Fruit fly (Drosophila melanogaster) whole organism: ENCODE measurements around the gene CG31431.

Source experiments
- CG8478 ChIP-seq: fragments of >200 bp; optimal IDR thresholded peaks from 2 replicates; lab custom pipeline; 2018; ENCODE audit warnings: inconsistent platforms
- Dll ChIP-seq: fragments of >200 bp; optimal IDR thresholded peaks from 2 replicates; lab custom pipeline; 2017
- EcR ChIP-seq, 2 experiments: fragments of >200 bp; optimal IDR thresholded peaks; 2 replicates each; lab custom pipeline; 2017; ENCODE audit warnings: missing biosample characterization in 2 of 2, missing genetic modification characterization in 2 of 2, missing genetic modification reagents in 2 of 2
- pan ChIP-seq: fragments of >200 bp; optimal IDR thresholded peaks from 2 replicates; lab custom pipeline; 2017
- psq ChIP-seq: fragments of >200 bp; optimal IDR thresholded peaks from 2 replicates; lab custom pipeline; 2017
- usp ChIP-seq: fragments of >200 bp; optimal IDR thresholded peaks from 2 replicates; lab custom pipeline; 2017; ENCODE audit warnings: missing biosample characterization, missing genetic modification characterization, mixed read lengths

CG31431 gene

dm6 chr3R:21874982-21875466 lies 4.5 kb downstream of the CG31431 start, which contains the start of gene CG6656:
Gene CG6656, plus strand, starts transcription at chr3R:21875293.
- TF ChIP-seq Dll (lab: Kevin White, UChicago) (no peak), pan (peak; percentile 72), usp (no peak), CG8478 (lab: Kevin White, UChicago) (peak; percentile 68), psq (no peak), EcR (GFP tag; optimal IDR thresholded peaks at IDR 0.05; lab: Kevin White, UChicago) (no peak)

- no peak for TF ChIP-seq EcR (GFP tag; optimal IDR thresholded peaks at IDR 0.05; lab: Kevin White, UChicago)
- TF ChIP-seq Dll (lab: Kevin White, UChicago) = no peak
- TF ChIP-seq pan = no peak
Measured at dm6 chr3R:21877636-21878035, 7.2 kb downstream of the CG31431 start, which contains the start of gene P5CDh2. Gene P5CDh2, plus strand, starts transcription at chr3R:21877936.

- no peak for TF ChIP-seq EcR (GFP tag; optimal IDR thresholded peaks at IDR 0.05; lab: Kevin White, UChicago)
- no peak for TF ChIP-seq psq
- TF ChIP-seq pan = no peak
- no peak for TF ChIP-seq CG8478 (lab: Kevin White, UChicago)
- TF ChIP-seq usp = no peak
- TF ChIP-seq Dll (lab: Kevin White, UChicago) = no peak
Measured at dm6 chr3R:21878473-21878872, 8.0 kb downstream of the CG31431 start, which contains the start of gene CG34148. Gene CG34148, minus strand, starts transcription at chr3R:21878686.

- TF ChIP-seq usp (no peak), psq (no peak), Dll (lab: Kevin White, UChicago) (no peak), CG8478 (lab: Kevin White, UChicago) (no peak), EcR (GFP tag; optimal IDR thresholded peaks at IDR 0.05; lab: Kevin White, UChicago) (no peak), pan (no peak)
Measured at dm6 chr3R:21880510-21880909, 10.0 kb downstream of the CG31431 start, which contains the start of gene CG31465. Gene CG31465, plus strand, starts transcription at chr3R:21880810.

DNA sequence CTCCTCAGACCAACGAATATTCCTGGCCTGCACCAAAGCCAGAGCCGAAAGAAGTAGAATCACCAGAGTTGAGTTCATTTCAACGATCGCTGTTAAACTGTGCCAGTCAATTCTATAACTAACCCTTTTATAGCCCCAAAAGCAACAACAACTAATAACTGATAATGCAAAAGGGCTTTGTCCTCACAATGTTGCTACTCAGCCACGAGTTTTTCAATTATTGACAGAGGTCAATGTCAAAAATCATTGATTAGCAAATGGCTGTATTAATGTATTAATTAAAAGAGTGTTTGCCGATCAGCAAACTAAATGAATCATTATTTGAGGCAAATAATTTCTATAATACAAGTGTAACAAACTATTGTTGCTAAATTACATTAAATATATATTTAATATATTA lies 13.9 kb downstream of the CG31431 start, which contains the start of gene fit:
Gene fit, minus strand, starts transcription at position 101 of the 400 bp plus-strand sequence.
- TF ChIP-seq pan (no peak), psq (no peak), usp (no peak), Dll (lab: Kevin White, UChicago) (no peak), EcR (GFP tag; optimal IDR thresholded peaks at IDR 0.05; lab: Kevin White, UChicago) (no peak)

DNA sequence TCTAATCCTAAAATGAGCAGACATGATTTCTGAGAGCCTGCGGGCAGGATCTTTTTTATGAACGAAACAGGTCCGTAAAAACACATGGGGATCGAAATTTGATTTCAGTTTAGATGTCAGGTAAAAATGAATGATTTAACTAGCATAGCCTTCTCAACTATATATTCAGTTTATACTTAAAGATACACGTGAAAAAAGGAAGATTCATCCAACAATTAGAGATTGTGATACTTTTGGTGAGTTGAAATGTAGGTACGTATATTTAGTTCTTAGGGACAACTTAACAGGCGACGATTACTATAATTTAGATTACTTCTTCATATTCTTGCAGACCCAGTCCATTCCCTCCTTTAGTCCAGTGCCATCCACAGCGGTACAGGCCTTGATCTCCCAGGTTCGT lies 15.0 kb downstream of the CG31431 start, which contains the start of gene CG17819:
Gene CG17819, minus strand, starts transcription at position 101 of the 400 bp plus-strand sequence.
- TF ChIP-seq EcR (GFP tag; optimal IDR thresholded peaks at IDR 0.05; lab: Kevin White, UChicago) = no peak

dm6 chr3R:21886861-21887587 lies 16.5 kb downstream of the CG31431 start, which contains the start of the genes CG6678 and dnd:
Gene CG6678, plus strand, starts transcription at chr3R:21887029.
Gene dnd, minus strand, starts transcription at chr3R:21887355.
- TF ChIP-seq CG8478 (lab: Kevin White, UChicago) (no peak), Dll (lab: Kevin White, UChicago) (no peak), usp (no peak), EcR (GFP tag; optimal IDR thresholded peaks at IDR 0.05; lab: Kevin White, UChicago) (no peak), psq (no peak), pan (no peak)

- TF ChIP-seq pan = no peak
- TF ChIP-seq psq = no peak
- TF ChIP-seq Dll (lab: Kevin White, UChicago) = no peak
- no peak for TF ChIP-seq usp
- no peak for TF ChIP-seq CG8478 (lab: Kevin White, UChicago)
- TF ChIP-seq EcR (GFP tag; optimal IDR thresholded peaks at IDR 0.05; lab: Kevin White, UChicago) = no peak
Measured at dm6 chr3R:21887588-21888007, 17.1 kb downstream of the CG31431 start.

- TF ChIP-seq Dll (lab: Kevin White, UChicago) = no peak
- TF ChIP-seq psq = no peak
- no peak for TF ChIP-seq pan
- no peak for TF ChIP-seq EcR (GFP tag; optimal IDR thresholded peaks at IDR 0.05; lab: Kevin White, UChicago)
- TF ChIP-seq CG8478 (lab: Kevin White, UChicago) = no peak
- TF ChIP-seq usp = no peak
Measured at dm6 chr3R:21888696-21889602, 18.5 kb downstream of the CG31431 start, which contains the start of gene CG43844. Gene CG43844, plus strand, starts transcription at chr3R:21889539.

DNA sequence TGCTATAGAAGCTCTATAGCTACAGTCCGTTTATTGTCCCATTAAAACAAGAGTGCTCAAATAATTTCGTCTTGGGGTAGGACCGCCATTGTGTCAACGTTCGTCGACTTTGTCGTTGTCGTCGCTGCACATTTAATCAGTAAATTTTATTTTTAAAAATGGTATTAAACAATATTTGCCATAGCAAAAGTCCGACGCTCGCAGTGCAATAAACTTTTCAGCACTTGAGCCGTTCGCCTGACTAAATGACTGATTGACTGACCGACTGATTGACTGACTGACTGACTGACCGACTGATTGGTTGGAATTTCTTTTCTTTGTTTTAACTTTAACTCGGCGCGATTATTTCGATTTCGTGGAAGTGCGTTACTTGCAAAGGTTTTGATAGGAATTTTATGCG lies 19.5 kb downstream of the CG31431 start:
- TF ChIP-seq usp (no peak), EcR (GFP tag; optimal IDR thresholded peaks at IDR 0.05; lab: Kevin White, UChicago) (peak; percentile 37 to 39)

dm6 chr3R:21890739-21891138 lies 20.3 kb downstream of the CG31431 start:
- no peak for TF ChIP-seq pan
- no peak for TF ChIP-seq psq
- no peak for TF ChIP-seq Dll (lab: Kevin White, UChicago)
- TF ChIP-seq usp = no peak
- peak in 1 of 2 experiments; percentile 51 for TF ChIP-seq EcR (GFP tag; optimal IDR thresholded peaks at IDR 0.05; lab: Kevin White, UChicago)

- TF ChIP-seq EcR (GFP tag; optimal IDR thresholded peaks at IDR 0.05; lab: Kevin White, UChicago) (no peak), CG8478 (lab: Kevin White, UChicago) (no peak), usp (no peak), psq (no peak), pan (no peak), Dll (lab: Kevin White, UChicago) (no peak)
Measured at dm6 chr3R:21892450-21892849, 22.0 kb downstream of the CG31431 start.
